Fruit fly (Drosophila melanogaster): ENCODE results near the gene CG5199.

The CG5199 gene

DNA sequence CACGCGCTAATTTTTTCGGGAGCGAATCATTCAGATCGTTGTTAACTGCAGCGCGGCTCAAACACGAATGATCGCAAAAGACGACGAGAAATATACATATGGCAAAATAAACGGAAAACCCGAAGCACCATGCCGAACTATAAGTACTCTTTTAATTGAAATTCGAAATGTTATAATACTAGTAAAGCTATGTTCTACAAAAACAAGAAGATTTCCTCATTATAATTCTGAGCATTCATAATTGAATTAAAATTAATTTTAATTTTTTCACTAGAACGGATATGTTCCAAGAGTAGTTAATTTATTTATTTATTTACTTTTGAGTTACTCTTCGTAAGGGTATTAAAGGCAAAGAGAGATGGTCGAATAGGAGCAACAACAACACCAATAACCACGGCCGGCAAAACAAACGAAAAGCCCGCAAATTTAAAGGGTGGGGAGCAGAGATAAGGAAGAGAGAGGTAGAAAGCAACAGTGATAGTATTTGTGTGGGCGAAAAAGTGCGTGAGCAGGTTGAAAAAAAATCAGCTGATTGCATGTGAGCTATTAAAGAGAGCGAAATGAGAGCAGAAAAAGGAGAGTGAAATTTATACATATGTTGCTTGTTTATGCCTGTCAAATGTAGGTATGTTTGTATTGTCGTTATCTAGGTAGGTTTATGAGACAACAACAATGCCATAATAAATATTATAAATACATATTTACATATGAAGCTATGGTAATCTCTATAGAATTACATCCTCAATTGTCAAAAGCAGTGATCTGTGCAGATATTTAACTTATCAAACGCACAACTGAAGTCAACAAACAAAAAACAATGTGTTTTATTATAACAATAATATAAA is 41.0 kb upstream of the CG5199 start (continued):
- TF ChIP-seq C15 (GFP tag; IDR thresholded peaks at IDR 0.05): 0 out of 3 replicates have a peak, but pooled peaks have one; percentile 39
- TF ChIP-seq eyg (GFP tag; optimal IDR thresholded peaks at IDR 0.05): peak; percentile 39
- no peak for TF ChIP-seq CG13894 (tag; optimal IDR thresholded peaks at IDR 0.05)
- TF ChIP-seq slou (GFP tag; optimal IDR thresholded peaks at IDR 0.05): no peak
- TF ChIP-seq CG4854 (GFP tag; optimal IDR thresholded peaks at IDR 0.05): peak; percentile 6
- peak; percentile 83 for TF ChIP-seq Sox102F (GFP tag; optimal IDR thresholded peaks at IDR 0.05)
- no peak for TF ChIP-seq h (optimal IDR thresholded peaks at IDR 0.05)
- TF ChIP-seq chinmo (GFP tag; IDR thresholded peaks at IDR 0.05; ENCODE audit: partially characterized antibody): 0 out of 4 replicates have a peak, but pooled peaks have one; percentile 30
- TF ChIP-seq grau (tag; optimal IDR thresholded peaks at IDR 0.05): peak; percentile 83
- TF ChIP-seq trem (tag; optimal IDR thresholded peaks at IDR 0.05): peak; percentile 9
- peak; percentile 28 for TF ChIP-seq slp2 (GFP tag; optimal IDR thresholded peaks at IDR 0.05)
- peak; percentile 38; the same call in 1 of the 3 replicates for TF ChIP-seq ken (GFP tag; IDR thresholded peaks at IDR 0.05)
- TF ChIP-seq CG12942 (GFP tag; optimal IDR thresholded peaks at IDR 0.05): peak; percentile 45
- TF ChIP-seq CG10274 (GFP tag; optimal IDR thresholded peaks at IDR 0.05): peak; percentile 43
- TF ChIP-seq dmrt11E (tag; optimal IDR thresholded peaks at IDR 0.05): no peak
- TF ChIP-seq HLHmδ (GFP tag; optimal IDR thresholded peaks at IDR 0.05): no peak
- no peak for TF ChIP-seq CG8290 (GFP tag; optimal IDR thresholded peaks at IDR 0.05)
- TF ChIP-seq CG8290 (tag; optimal IDR thresholded peaks at IDR 0.05): peak in 1 of 2 experiments; percentile 48
- TF ChIP-seq CG10431 (GFP tag; optimal IDR thresholded peaks at IDR 0.05): peak; percentile 37
- peak; percentile 56 for TF ChIP-seq Ssrp (tag; optimal IDR thresholded peaks at IDR 0.05)
- no peak for TF ChIP-seq tna (GFP tag; IDR thresholded peaks at IDR 0.05; ENCODE audit: partially characterized antibody)
- no peak for TF ChIP-seq CG14965 (GFP tag; optimal IDR thresholded peaks at IDR 0.05; ENCODE audit: borderline replicate concordance)
- TF ChIP-seq gcm2 (GFP tag; optimal IDR thresholded peaks at IDR 0.05): no peak
- peak; percentile 56 for TF ChIP-seq CG10209 (GFP tag; optimal IDR thresholded peaks at IDR 0.05)
- TF ChIP-seq Opbp (GFP tag; IDR thresholded peaks at IDR 0.05; ENCODE audit: partially characterized antibody): no peak
- TF ChIP-seq lmd (GFP tag; IDR thresholded peaks at IDR 0.05): peak; percentile 79
- TF ChIP-seq ham (GFP tag; IDR thresholded peaks at IDR 0.05): no peak
- no peak; the same call in 1 of the 2 replicates for TF ChIP-seq CG14667 (GFP tag; IDR thresholded peaks at IDR 0.05)
- peak; percentile 88 for TF ChIP-seq gem (tag; optimal IDR thresholded peaks at IDR 0.05)
- TF ChIP-seq Dip3 (GFP tag; optimal IDR thresholded peaks at IDR 0.05): peak; percentile 67
- TF ChIP-seq CG3995 (GFP tag; optimal IDR thresholded peaks at IDR 0.05): peak; percentile 38
- TF ChIP-seq CG6765 (GFP tag; optimal IDR thresholded peaks at IDR 0.05): peak; percentile 42
- peak; percentile 75 for TF ChIP-seq CG17385 (GFP tag; optimal IDR thresholded peaks at IDR 0.05)
- peak; percentile 80 for TF ChIP-seq lilli (GFP tag; optimal IDR thresholded peaks at IDR 0.05)
- TF ChIP-seq zen (tag; optimal IDR thresholded peaks at IDR 0.05): peak; percentile 18
- no peak for TF ChIP-seq disco-r (GFP tag; optimal IDR thresholded peaks at IDR 0.05)
- TF ChIP-seq Dbx (GFP tag; IDR thresholded peaks at IDR 0.05): peak; percentile 83
- peak; percentile 38; the same call in 1 of the 2 replicates for TF ChIP-seq chm (GFP tag; IDR thresholded peaks at IDR 0.05)
- peak; percentile 71 for TF ChIP-seq CG8388 (GFP tag; optimal IDR thresholded peaks at IDR 0.05)
- peak; percentile 15 for TF ChIP-seq btn (GFP tag; optimal IDR thresholded peaks at IDR 0.05)
- peak; percentile 23 for TF ChIP-seq CG12219 (GFP tag; optimal IDR thresholded peaks at IDR 0.05)
- TF ChIP-seq Elba2 (GFP tag; optimal IDR thresholded peaks at IDR 0.05): no peak
- TF ChIP-seq Rfx (GFP tag; IDR thresholded peaks at IDR 0.05): peak; percentile 83
- peak; percentile 11 for TF ChIP-seq CG1603 (tag; optimal IDR thresholded peaks at IDR 0.05)
- TF ChIP-seq bsh (GFP tag; optimal IDR thresholded peaks at IDR 0.05): peak; percentile 32 to 57
- TF ChIP-seq Atf3 (GFP tag; optimal IDR thresholded peaks at IDR 0.05): no peak
- TF ChIP-seq CG15011 (GFP tag; optimal IDR thresholded peaks at IDR 0.05): peak; percentile 53
- peak; percentile 68; the same call in 1 of the 2 replicates for TF ChIP-seq danr (GFP tag; IDR thresholded peaks at IDR 0.05)
- peak; percentile 48 for TF ChIP-seq BtbVII (GFP tag; optimal IDR thresholded peaks at IDR 0.05)
